Worm (Caenorhabditis elegans) whole organism, L1 larva: ENCODE measurements around the gene hal-3.

Source experiments
- blmp-1 ChIP-seq: fragments of 150-350 bp; optimal IDR thresholded peaks from 2 replicates; lab custom pipeline; 2014; ENCODE audit warnings: missing biosample characterization, missing genetic modification characterization
- fos-1 ChIP-seq: fragments of 150-350 bp; optimal IDR thresholded peaks from 2 replicates; lab custom pipeline; 2014; ENCODE audit warnings: missing biosample characterization, missing genetic modification characterization
- mef-2 ChIP-seq: fragments of 150-350 bp; optimal IDR thresholded peaks from 2 replicates; lab custom pipeline; 2014; ENCODE audit warnings: missing biosample characterization, missing genetic modification characterization
- nhr-11 ChIP-seq: fragments of 150-350 bp; optimal IDR thresholded peaks from 2 replicates; lab custom pipeline; 2014; ENCODE audit warnings: missing biosample characterization, missing genetic modification characterization
- nhr-71 ChIP-seq: sonication (generic microtip); optimal IDR thresholded peaks from 2 replicates; lab custom pipeline; 2016; ENCODE audit warnings: mild to moderate bottlenecking, missing genetic modification characterization, moderate library complexity, missing compliant biosample characterization
- unc-62 ChIP-seq: fragments of 150-350 bp; optimal IDR thresholded peaks from 2 replicates; lab custom pipeline; 2014; ENCODE audit warnings: missing biosample characterization, missing genetic modification reagents, missing genetic modification characterization

DNA sequence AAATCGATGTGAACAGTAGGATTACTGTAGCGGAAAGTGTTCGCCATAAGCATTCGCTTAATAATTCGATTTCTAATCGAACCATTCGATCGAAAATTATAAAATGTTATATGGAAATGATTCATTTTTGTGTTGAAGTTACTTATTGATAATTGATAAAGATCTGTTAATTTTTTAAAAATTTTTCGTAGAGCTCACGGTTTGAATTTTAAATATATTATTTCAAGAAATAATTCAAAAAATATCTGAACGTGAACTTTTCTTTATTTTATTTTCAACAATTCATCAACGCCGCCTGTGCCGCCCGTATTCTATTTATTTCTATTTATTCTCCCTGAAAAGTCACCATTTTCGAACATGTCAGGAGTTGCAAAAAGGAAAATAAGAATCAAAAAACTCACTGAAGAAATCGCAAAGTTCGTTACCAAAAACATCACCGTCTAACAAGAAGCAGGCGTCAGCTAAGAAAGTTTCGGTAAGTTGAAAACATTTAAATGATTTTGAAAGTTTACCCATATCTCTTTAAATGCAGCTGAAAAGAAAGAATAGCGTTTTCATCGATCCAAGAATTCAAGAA, 5.5 kb downstream of the hal-3 start, which contains the start of the genes T15H9.5 and T15H9.4:
- no peak for TF ChIP-seq blmp-1 (tag; lab: Kevin White, UChicago)
- no peak for TF ChIP-seq nhr-71 (tag; lab: Kevin White, UChicago)
- no peak for TF ChIP-seq unc-62 (GFP tag; lab: Kevin White, UChicago)
- TF ChIP-seq fos-1 (tag; lab: Kevin White, UChicago), result no peak
- TF ChIP-seq nhr-11 (tag; lab: Kevin White, UChicago), result no peak
- no peak for TF ChIP-seq mef-2 (tag; lab: Kevin White, UChicago)
